Fruit fly (Drosophila melanogaster): ENCODE data around the gene CG13308.

CG13308 gene

dm6 chr3L:8841757-8842156 is 33.4 kb downstream of the CG13308 start (continued):
- TF ChIP-seq Adf1 (GFP tag; IDR thresholded peaks at IDR 0.05) (peak; percentile 40; the same call in 1 of the 2 replicates), btn (GFP tag; optimal IDR thresholded peaks at IDR 0.05) (peak; percentile 31), dmrt99B (tag; optimal IDR thresholded peaks at IDR 0.05) (peak; percentile 85), nmo (GFP tag; optimal IDR thresholded peaks at IDR 0.05) (peak; percentile 78), CG8944 (GFP tag; optimal IDR thresholded peaks at IDR 0.05) (peak; percentile 47), CG13123 (GFP tag; optimal IDR thresholded peaks at IDR 0.05) (no peak), CG18011 (GFP tag; optimal IDR thresholded peaks at IDR 0.05) (peak; percentile 25), CG12391 (tag; optimal IDR thresholded peaks at IDR 0.05) (peak; percentile 79), cg (GFP tag; optimal IDR thresholded peaks at IDR 0.05) (no peak), ro (GFP tag; IDR thresholded peaks at IDR 0.05) (no peak), CG8478 (optimal IDR thresholded peaks at IDR 0.05) (no peak), Chrac-16 (GFP tag; optimal IDR thresholded peaks at IDR 0.05) (peak; percentile 69), Mad (GFP tag; optimal IDR thresholded peaks at IDR 0.05) (peak; percentile 38), gcm2 (GFP tag; optimal IDR thresholded peaks at IDR 0.05) (peak; percentile 21), B-H2 (GFP tag; optimal IDR thresholded peaks at IDR 0.05) (no peak), toy (GFP tag; IDR thresholded peaks at IDR 0.05) (no peak), disco-r (GFP tag; optimal IDR thresholded peaks at IDR 0.05) (peak; percentile 30), CG6654 (GFP tag; optimal IDR thresholded peaks at IDR 0.05) (peak; percentile 8), CG7357 (GFP tag; IDR thresholded peaks at IDR 0.05) (peak; percentile 62; the same call in 2 of the 3 replicates), CG5180 (GFP tag; optimal IDR thresholded peaks at IDR 0.05) (no peak), Fer3 (tag; optimal IDR thresholded peaks at IDR 0.05) (peak; percentile 79), CG13775 (GFP tag; optimal IDR thresholded peaks at IDR 0.05) (peak; percentile 47), CG15696 (tag; optimal IDR thresholded peaks at IDR 0.05) (peak; percentile 51), CG11456 (GFP tag; IDR thresholded peaks at IDR 0.05) (peak; percentile 78; the same call in 1 of the 3 replicates), ab (GFP tag; optimal IDR thresholded peaks at IDR 0.05) (no peak), nerfin-1 (tag; optimal IDR thresholded peaks at IDR 0.05) (peak; percentile 61), CG16779 (GFP tag; IDR thresholded peaks at IDR 0.05) (no peak), jigr1 (GFP tag; IDR thresholded peaks at IDR 0.05) (peak; percentile 35; the same call in 1 of the 3 replicates), CG12219 (GFP tag; optimal IDR thresholded peaks at IDR 0.05) (peak; percentile 78), Dek (tag; optimal IDR thresholded peaks at IDR 0.05) (peak; percentile 62), ATbp (GFP tag; optimal IDR thresholded peaks at IDR 0.05) (peak; percentile 71), z (GFP tag; IDR thresholded peaks at IDR 0.05) (0 out of 3 replicates have a peak, but pooled peaks have one; percentile 59), phol (tag; optimal IDR thresholded peaks at IDR 0.05) (peak; percentile 77), CG4404 (GFP tag; IDR thresholded peaks at IDR 0.05) (peak; percentile 68), hth (optimal IDR thresholded peaks at IDR 0.05) (no peak), otp (GFP tag; IDR thresholded peaks at IDR 0.05) (peak; percentile 60; the same call in 1 of the 3 replicates), CG18476 (GFP tag; optimal IDR thresholded peaks at IDR 0.05) (no peak), CG15073 (GFP tag; optimal IDR thresholded peaks at IDR 0.05) (no peak), cas (GFP tag; IDR thresholded peaks at IDR 0.05) (no peak), CG42726 (GFP tag; IDR thresholded peaks at IDR 0.05; ENCODE audit: partially characterized antibody) (no peak), B-H1 (GFP tag; IDR thresholded peaks at IDR 0.05) (peak; percentile 60; the same call in 2 of the 3 replicates), CG7271 (tag; optimal IDR thresholded peaks at IDR 0.05) (no peak), CG31224 (GFP tag; IDR thresholded peaks at IDR 0.05) (peak; percentile 67), nerfin-2 (GFP tag; IDR thresholded peaks at IDR 0.05; ENCODE audit: partially characterized antibody) (no peak), wor (GFP tag; IDR thresholded peaks at IDR 0.05) (peak; percentile 55), CG9215 (GFP tag; IDR thresholded peaks at IDR 0.05) (peak; percentile 49; the same call in 1 of the 2 replicates), salm (tag; optimal IDR thresholded peaks at IDR 0.05) (peak; percentile 57), Eip74EF (GFP tag; optimal IDR thresholded peaks at IDR 0.05) (peak in 1 of 2 experiments; percentile 69), CG11696 (GFP tag; IDR thresholded peaks at IDR 0.05) (peak; percentile 57), CG33213 (GFP tag; optimal IDR thresholded peaks at IDR 0.05) (no peak), lilli (GFP tag; optimal IDR thresholded peaks at IDR 0.05) (peak; percentile 76)
